Fruit fly (Drosophila melanogaster): ENCODE measurements around the gene app.
A peak's percentile ranks its signal among the peaks of the same experiment; 100 is the strongest.

The app gene

DNA sequence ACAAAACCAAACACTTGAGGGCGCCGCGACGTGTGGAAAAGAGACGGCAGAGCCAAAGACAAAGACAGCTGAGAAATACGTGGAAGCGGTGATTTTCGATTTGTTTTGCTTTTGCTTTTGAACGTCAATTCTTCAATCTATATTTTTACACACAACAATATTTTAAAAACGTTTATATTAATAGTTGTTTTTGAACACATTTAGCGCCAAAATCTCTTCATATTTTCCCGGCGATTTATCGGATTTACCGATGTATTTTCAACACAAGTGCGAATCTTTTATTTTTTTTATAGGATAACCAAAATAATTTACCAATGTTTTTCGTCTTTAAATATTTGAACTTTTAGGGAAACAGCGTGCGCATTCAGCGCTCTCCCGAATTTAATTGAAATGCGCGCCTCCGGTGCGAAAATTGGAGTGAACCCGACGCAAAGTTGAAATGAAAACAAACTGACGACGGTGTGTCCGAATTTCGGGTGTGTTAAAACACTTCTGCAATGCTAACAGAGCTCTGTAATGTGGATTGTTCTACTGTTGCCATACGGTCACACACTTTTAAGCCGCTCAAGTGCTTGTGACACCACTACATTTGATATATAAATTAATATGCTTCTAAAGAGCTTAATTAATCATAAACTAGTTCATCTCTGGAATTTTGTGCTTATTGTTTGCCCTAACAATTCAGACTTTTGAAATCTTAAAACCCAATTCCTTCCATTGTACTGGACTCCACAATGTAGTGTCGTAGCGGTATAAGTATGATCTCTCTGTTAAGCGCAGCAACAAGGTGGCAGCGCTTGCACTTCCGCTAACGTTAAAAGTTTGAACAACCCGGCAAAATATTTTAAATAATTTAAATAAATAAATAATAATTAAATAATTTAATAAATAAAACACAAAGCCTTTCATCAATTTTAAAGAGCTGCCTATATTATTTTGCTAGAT, at the start of gene app (continued):
- peak; percentile 56 for TF ChIP-seq Sin3A (optimal IDR thresholded peaks at IDR 0.05)
- TF ChIP-seq CG12299 (tag; optimal IDR thresholded peaks at IDR 0.05) = peak; percentile 77
- peak; percentile 48 for TF ChIP-seq CG13624 (GFP tag; optimal IDR thresholded peaks at IDR 0.05)
- no peak for TF ChIP-seq D (optimal IDR thresholded peaks at IDR 0.05)
- peak; percentile 76 for TF ChIP-seq D (GFP tag; optimal IDR thresholded peaks at IDR 0.05)
- peak; percentile 73 for TF ChIP-seq gsb (GFP tag; IDR thresholded peaks at IDR 0.05)
- TF ChIP-seq CG15269 (tag; optimal IDR thresholded peaks at IDR 0.05) = peak; percentile 90
- TF ChIP-seq CG7745 (tag; optimal IDR thresholded peaks at IDR 0.05) = no peak
- TF ChIP-seq slbo (GFP tag; IDR thresholded peaks at IDR 0.05) = peak; percentile 90
- peak; percentile 65 for TF ChIP-seq disco-r (GFP tag; optimal IDR thresholded peaks at IDR 0.05)
- no peak for TF ChIP-seq Dll (GFP tag; IDR thresholded peaks at IDR 0.05; ENCODE audit: partially characterized antibody)
- peak; percentile 94 for TF ChIP-seq CG34422 (GFP tag; IDR thresholded peaks at IDR 0.05)
- peak; percentile 69 for TF ChIP-seq Nf-YA (GFP tag; IDR thresholded peaks at IDR 0.05)
- TF ChIP-seq CG6791 (GFP tag; IDR thresholded peaks at IDR 0.05; ENCODE audit: partially characterized antibody) = peak; percentile 51; the same call in 2 of the 3 replicates
- peak; percentile 53; the same call in 1 of the 2 replicates for TF ChIP-seq Poxn (GFP tag; IDR thresholded peaks at IDR 0.05)
- no peak for TF ChIP-seq CG16813 (GFP tag; IDR thresholded peaks at IDR 0.05; ENCODE audit: partially characterized antibody)
- TF ChIP-seq nmo (GFP tag; optimal IDR thresholded peaks at IDR 0.05) = peak; percentile 91
- peak; percentile 55 for TF ChIP-seq CG3995 (GFP tag; optimal IDR thresholded peaks at IDR 0.05)
- peak; percentile 72; the same call in 1 of the 2 replicates for TF ChIP-seq toy (GFP tag; IDR thresholded peaks at IDR 0.05)
- TF ChIP-seq Chrac-16 (GFP tag; optimal IDR thresholded peaks at IDR 0.05) = peak; percentile 75
- TF ChIP-seq lilli (GFP tag; optimal IDR thresholded peaks at IDR 0.05) = peak; percentile 85
- TF ChIP-seq Lpt (GFP tag; optimal IDR thresholded peaks at IDR 0.05) = no peak
- TF ChIP-seq CG4328 (GFP tag; optimal IDR thresholded peaks at IDR 0.05) = peak; percentile 94
- TF ChIP-seq CG8944 (GFP tag; optimal IDR thresholded peaks at IDR 0.05) = peak; percentile 65
- TF ChIP-seq CG2889 (GFP tag; IDR thresholded peaks at IDR 0.05) = peak; percentile 79
- peak; percentile 50 for TF ChIP-seq CTCF (GFP tag; optimal IDR thresholded peaks at IDR 0.05)
- TF ChIP-seq CG30020 (tag; optimal IDR thresholded peaks at IDR 0.05) = peak; percentile 61
- TF ChIP-seq CG7839 (tag; optimal IDR thresholded peaks at IDR 0.05) = peak; percentile 89
- TF ChIP-seq sob (GFP tag; IDR thresholded peaks at IDR 0.05) = peak; percentile 89
- peak; percentile 53 for TF ChIP-seq Nf-YB (GFP tag; optimal IDR thresholded peaks at IDR 0.05)
- TF ChIP-seq CG8388 (GFP tag; optimal IDR thresholded peaks at IDR 0.05) = peak; percentile 75
- TF ChIP-seq HHEX (GFP tag; optimal IDR thresholded peaks at IDR 0.05) = peak; percentile 86
- peak; percentile 0 for TF ChIP-seq CG15073 (GFP tag; optimal IDR thresholded peaks at IDR 0.05)
- TF ChIP-seq jing (GFP tag; optimal IDR thresholded peaks at IDR 0.05) = peak; percentile 78
- TF ChIP-seq klu (GFP tag; IDR thresholded peaks at IDR 0.05) = peak; percentile 69
- peak; percentile 89 for TF ChIP-seq lmd (GFP tag; IDR thresholded peaks at IDR 0.05)
- TF ChIP-seq dan (GFP tag; IDR thresholded peaks at IDR 0.05) = no peak
- TF ChIP-seq tio (GFP tag; optimal IDR thresholded peaks at IDR 0.05) = peak; percentile 83
- TF ChIP-seq Rx (GFP tag; IDR thresholded peaks at IDR 0.05) = peak; percentile 88
- TF ChIP-seq CG9215 (GFP tag; IDR thresholded peaks at IDR 0.05) = no peak; the same call in 1 of the 2 replicates
- no peak for TF ChIP-seq Trl (optimal IDR thresholded peaks at IDR 0.05)
- TF ChIP-seq Trl (GFP tag; optimal IDR thresholded peaks at IDR 0.05) = peak; percentile 70
- peak; percentile 51 for TF ChIP-seq Hand (GFP tag; optimal IDR thresholded peaks at IDR 0.05)
- peak; percentile 83 for TF ChIP-seq CG17385 (GFP tag; optimal IDR thresholded peaks at IDR 0.05)
- TF ChIP-seq crp (GFP tag; optimal IDR thresholded peaks at IDR 0.05) = no peak
- peak; percentile 91 for TF ChIP-seq CG13775 (GFP tag; optimal IDR thresholded peaks at IDR 0.05)
- peak; percentile 89 for TF ChIP-seq CG17359 (tag; optimal IDR thresholded peaks at IDR 0.05)
- TF ChIP-seq CG43689 (GFP tag; IDR thresholded peaks at IDR 0.05) = peak; percentile 80
- peak; percentile 69 for TF ChIP-seq gcm (GFP tag; optimal IDR thresholded peaks at IDR 0.05)
- peak; percentile 65; the same call in 1 of the 2 replicates for TF ChIP-seq CG10959 (GFP tag; IDR thresholded peaks at IDR 0.05)

All from whole organism, embryonic.